Worm (Caenorhabditis elegans): Measurements from ENCODE around the gene Y17D7C.2.

- no peak for TF ChIP-seq lin-11 (tag; optimal IDR thresholded peaks at IDR 0.05)
- no peak for TF ChIP-seq nhr-11 (tag; optimal IDR thresholded peaks at IDR 0.05)
- TF ChIP-seq C34F6.9 (tag; optimal IDR thresholded peaks at IDR 0.05), result no peak
- no peak for TF ChIP-seq F13H6.1 (tag; optimal IDR thresholded peaks at IDR 0.05)
- TF ChIP-seq fos-1 (tag; optimal IDR thresholded peaks at IDR 0.05), result no peak
- TF ChIP-seq snpc-4 (tag; optimal IDR thresholded peaks at IDR 0.05), result no peak
Measured at ce11 chrV:18761078-18761477, 41.3 kb upstream of the Y17D7C.2 start, which contains the start of gene F11D11.4.
